Fruit fly (Drosophila melanogaster): ENCODE data around the gene Mur18B.

Mur18B gene

DNA sequence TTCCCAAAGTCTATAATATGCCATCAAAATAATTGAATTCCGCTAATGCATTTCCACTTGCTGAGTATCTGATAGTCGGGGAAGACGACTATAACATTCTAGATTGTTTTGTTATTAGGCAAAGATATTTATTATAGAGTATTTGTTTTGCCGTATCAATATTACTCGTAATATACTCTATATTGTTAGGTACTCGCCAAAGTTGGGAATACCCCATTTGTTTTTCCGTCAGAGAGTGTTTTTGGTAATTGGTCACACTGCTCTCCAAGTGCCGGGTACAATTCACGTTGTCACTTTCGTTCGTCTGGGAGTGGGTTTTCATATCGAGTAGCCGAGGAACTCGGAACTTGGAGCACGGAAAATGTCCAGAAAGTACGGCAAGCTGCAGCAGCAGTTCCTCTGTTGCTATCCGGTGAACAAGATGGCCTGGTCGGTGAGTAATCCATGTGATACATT lies 30.4 kb downstream of the Mur18B start, which contains the start of gene CG7889 (continued):
- TF ChIP-seq Hnf4 (GFP tag; optimal IDR thresholded peaks at IDR 0.05) (no peak), Jra (GFP tag; optimal IDR thresholded peaks at IDR 0.05) (no peak), br (GFP tag; optimal IDR thresholded peaks at IDR 0.05) (no peak), Sp1 (GFP tag; optimal IDR thresholded peaks at IDR 0.05) (no peak), Mio (GFP tag; optimal IDR thresholded peaks at IDR 0.05) (no peak), dmrt93B (GFP tag; optimal IDR thresholded peaks at IDR 0.05) (no peak), OdsH (GFP tag; optimal IDR thresholded peaks at IDR 0.05) (no peak), tai (GFP tag; optimal IDR thresholded peaks at IDR 0.05) (no peak), woc (GFP tag; optimal IDR thresholded peaks at IDR 0.05) (peak; percentile 38), N (GFP tag; optimal IDR thresholded peaks at IDR 0.05) (no peak), pan (optimal IDR thresholded peaks at IDR 0.05) (no peak), psq (GFP tag; optimal IDR thresholded peaks at IDR 0.05) (no peak), fru (GFP tag; optimal IDR thresholded peaks at IDR 0.05) (peak; percentile 13), jim (GFP tag; optimal IDR thresholded peaks at IDR 0.05) (no peak)

DNA sequence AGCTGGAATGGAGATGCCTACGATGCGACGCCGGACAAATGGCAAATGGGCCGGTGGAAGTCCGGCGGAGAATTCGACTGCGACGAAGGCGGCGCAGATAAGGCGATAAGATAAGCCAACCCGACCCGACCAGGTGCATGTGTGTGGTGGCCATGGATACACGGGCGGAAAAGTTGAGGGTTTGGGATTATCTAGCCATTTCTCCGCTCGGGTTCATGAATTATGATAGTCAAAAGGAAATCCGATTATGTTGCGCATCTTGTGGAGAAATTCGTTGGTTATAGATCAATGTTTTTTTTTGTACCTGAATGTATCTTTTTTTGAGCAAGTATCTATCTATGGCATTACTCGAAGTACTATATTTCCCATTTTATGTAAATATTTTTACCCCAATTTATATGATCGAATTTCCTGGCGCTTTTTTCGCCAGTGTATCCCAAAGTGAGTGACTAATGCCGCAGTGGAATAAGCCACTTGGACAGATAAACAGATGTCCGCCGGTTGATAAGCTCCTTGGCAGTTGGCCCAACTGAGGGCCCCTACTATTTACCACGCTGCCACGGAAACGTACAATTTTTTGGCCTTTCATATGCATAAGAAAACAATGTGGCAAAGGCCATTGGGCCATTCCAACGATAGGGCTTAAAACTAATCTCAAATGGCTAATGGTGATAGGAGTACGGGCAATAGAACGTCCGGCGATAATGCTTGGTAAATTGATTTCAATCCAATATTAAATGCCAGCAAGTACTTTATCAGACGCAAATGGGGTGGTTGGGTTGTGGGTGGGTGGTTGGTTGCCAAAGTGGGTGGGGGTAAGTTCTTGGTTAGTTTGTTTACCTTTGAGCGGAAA lies 34.4 kb downstream of the Mur18B start, which contains the start of gene CG7992:
Gene CG7992 (minus strand): TSS at position 51 of the 853 bp plus-strand sequence.
- TF ChIP-seq foxo (GFP tag; optimal IDR thresholded peaks at IDR 0.05) (peak in 1 of 2 experiments; percentile 79), pan (optimal IDR thresholded peaks at IDR 0.05) (no peak), h (GFP tag; optimal IDR thresholded peaks at IDR 0.05) (peak; percentile 79), GATAd (GFP tag; optimal IDR thresholded peaks at IDR 0.05) (no peak), dmrt93B (GFP tag; optimal IDR thresholded peaks at IDR 0.05) (no peak), brk (GFP tag; optimal IDR thresholded peaks at IDR 0.05) (no peak), N (GFP tag; optimal IDR thresholded peaks at IDR 0.05) (no peak), br (GFP tag; optimal IDR thresholded peaks at IDR 0.05) (peak; percentile 55), sv (GFP tag; optimal IDR thresholded peaks at IDR 0.05) (peak; percentile 29), rgr (GFP tag; optimal IDR thresholded peaks at IDR 0.05) (peak; percentile 65), Mio (GFP tag; optimal IDR thresholded peaks at IDR 0.05) (no peak), fru (GFP tag; optimal IDR thresholded peaks at IDR 0.05) (peak; percentile 78), CrebA (GFP tag; optimal IDR thresholded peaks at IDR 0.05; ENCODE audit: borderline replicate concordance) (no peak), Sp1 (GFP tag; optimal IDR thresholded peaks at IDR 0.05) (peak; percentile 73), HLH106 (tag; optimal IDR thresholded peaks at IDR 0.05) (peak; percentile 34), Dfd (GFP tag; optimal IDR thresholded peaks at IDR 0.05) (no peak), OdsH (GFP tag; optimal IDR thresholded peaks at IDR 0.05) (peak; percentile 66), CG9705 (GFP tag; optimal IDR thresholded peaks at IDR 0.05) (peak; percentile 10), psq (GFP tag; optimal IDR thresholded peaks at IDR 0.05) (peak; percentile 62), Jra (GFP tag; optimal IDR thresholded peaks at IDR 0.05) (peak; percentile 51), ey (GFP tag; optimal IDR thresholded peaks at IDR 0.05) (peak; percentile 66), Myc (optimal IDR thresholded peaks at IDR 0.05) (no peak), dsf (GFP tag; optimal IDR thresholded peaks at IDR 0.05; ENCODE audit: borderline replicate concordance) (no peak), Vsx2 (GFP tag; optimal IDR thresholded peaks at IDR 0.05; ENCODE audit: partially characterized antibody) (no peak)

DNA sequence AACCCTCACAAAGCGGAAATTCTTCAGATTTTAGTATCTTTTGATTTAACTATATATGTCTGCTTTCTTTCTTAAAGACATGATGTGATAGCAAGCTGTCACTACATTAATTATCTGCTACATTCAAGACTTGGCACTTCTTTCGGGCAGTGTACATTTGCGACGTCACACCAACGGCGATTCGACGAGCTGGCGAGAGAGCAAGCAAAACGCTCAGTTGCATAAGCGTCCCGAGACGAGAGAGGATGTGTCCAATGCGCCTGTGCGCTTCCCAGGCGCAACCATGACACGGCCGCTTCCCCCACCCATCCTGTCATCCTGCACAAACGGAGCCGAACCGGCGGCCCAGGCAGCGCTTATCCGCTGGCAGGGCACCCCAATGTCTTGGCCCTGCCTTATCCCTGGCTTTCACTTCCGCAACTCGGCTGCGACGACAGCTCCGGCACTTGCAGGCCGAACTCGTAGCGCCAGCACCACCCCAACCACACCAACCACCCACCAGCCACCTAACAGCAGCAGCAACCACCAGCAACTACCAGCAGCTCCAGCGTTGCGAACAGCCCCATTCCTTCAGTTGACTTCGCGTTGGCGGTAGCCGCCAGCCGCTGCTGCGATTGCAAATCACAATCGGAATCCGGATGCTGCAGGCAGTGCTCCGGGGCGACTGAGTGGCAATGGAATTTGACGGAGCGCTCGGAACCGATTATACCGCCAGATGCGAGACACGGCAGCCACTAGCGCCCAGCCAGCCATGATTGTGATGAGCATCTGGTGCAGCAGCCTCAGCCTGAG lies 35.6 kb downstream of the Mur18B start, which contains the start of gene Hs3st-B:
Gene Hs3st-B (plus strand): TSS at position 214 of the 792 bp plus-strand sequence.
- TF ChIP-seq fru (GFP tag; optimal IDR thresholded peaks at IDR 0.05) (no peak), Abd-B (GFP tag; optimal IDR thresholded peaks at IDR 0.05) (no peak), HLH106 (tag; optimal IDR thresholded peaks at IDR 0.05) (no peak), Hnf4 (GFP tag; optimal IDR thresholded peaks at IDR 0.05) (no peak), rgr (GFP tag; optimal IDR thresholded peaks at IDR 0.05) (no peak), Myc (optimal IDR thresholded peaks at IDR 0.05) (no peak), brk (GFP tag; optimal IDR thresholded peaks at IDR 0.05) (no peak), jim (GFP tag; optimal IDR thresholded peaks at IDR 0.05) (no peak), tai (GFP tag; optimal IDR thresholded peaks at IDR 0.05) (no peak), usp (GFP tag; optimal IDR thresholded peaks at IDR 0.05) (no peak), GATAd (GFP tag; optimal IDR thresholded peaks at IDR 0.05) (no peak), sage (GFP tag; optimal IDR thresholded peaks at IDR 0.05) (no peak), h (GFP tag; optimal IDR thresholded peaks at IDR 0.05) (no peak)

All from whole organism, wandering third instar larva.